Fruit fly (Drosophila melanogaster) whole organism, prepupa: ENCODE measurements around the gene CG46439.

Source experiments
- cyc ChIP-seq: fragments of 200-800 bp; sonication (Bioruptor generic); optimal IDR thresholded peaks from 3 replicates; lab custom pipeline; 2016; ENCODE audit warnings: missing biosample characterization, missing genetic modification characterization
- fd59A ChIP-seq: fragments of 200-800 bp; sonication (Bioruptor generic); optimal IDR thresholded peaks from 2 replicates; lab custom pipeline; 2017; ENCODE audit warnings: missing biosample characterization, mild to moderate bottlenecking, missing genetic modification characterization, missing genetic modification reagents
- net ChIP-seq: fragments of 200-800 bp; sonication (Bioruptor generic); optimal IDR thresholded peaks from 3 replicates; lab custom pipeline; 2016; ENCODE audit warnings: missing biosample characterization, missing genetic modification characterization

dm6 chr3L:11046559-11046958, 49.5 kb downstream of the CG46439 start:
- TF ChIP-seq fd59A (GFP tag; lab: Kevin White, UChicago), result no peak
- no peak for TF ChIP-seq net (GFP tag; lab: Kevin White, UChicago)
- no peak for TF ChIP-seq cyc
